Worm (Caenorhabditis elegans): Measurements from ENCODE around the gene T19D7.5.

Gene T19D7.5

ce11 chrX:621688-622087, 44.3 kb downstream of the T19D7.5 start:
- no peak for TF ChIP-seq unc-55 (GFP tag; optimal IDR thresholded peaks at IDR 0.05)

- TF ChIP-seq pros-1 (tag; optimal IDR thresholded peaks at IDR 0.05) = no peak
- TF ChIP-seq pha-4 (tag; optimal IDR thresholded peaks at IDR 0.05) = no peak
- no peak for TF ChIP-seq fkh-10 (GFP tag; optimal IDR thresholded peaks at IDR 0.05)
- TF ChIP-seq T23F11.4 (GFP tag; optimal IDR thresholded peaks at IDR 0.05) = no peak
- no peak for TF ChIP-seq hlh-8 (tag; optimal IDR thresholded peaks at IDR 0.05)
- TF ChIP-seq zip-5 (tag; optimal IDR thresholded peaks at IDR 0.05) = no peak
- TF ChIP-seq nhr-232 (tag; optimal IDR thresholded peaks at IDR 0.05) = no peak
- TF ChIP-seq F13H6.1 (tag; optimal IDR thresholded peaks at IDR 0.05) = no peak
- no peak for TF ChIP-seq dmd-4 (tag; optimal IDR thresholded peaks at IDR 0.05; ENCODE audit: borderline replicate concordance)
Measured at ce11 chrX:621190-621589, 44.8 kb downstream of the T19D7.5 start, which contains the start of gene unc-96. TSS of gene unc-96 (minus strand) at chrX:621290.

- no peak for TF ChIP-seq elt-2 (tag; optimal IDR thresholded peaks at IDR 0.05)
- no peak for TF ChIP-seq ama-1 (optimal IDR thresholded peaks at IDR 0.05)
- TF ChIP-seq gmeb-2 (tag; optimal IDR thresholded peaks at IDR 0.05) = no peak
- TF ChIP-seq ceh-24 (tag; optimal IDR thresholded peaks at IDR 0.05) = no peak
- TF ChIP-seq tbx-7 (tag; optimal IDR thresholded peaks at IDR 0.05) = no peak
- TF ChIP-seq ttx-3 (tag; optimal IDR thresholded peaks at IDR 0.05) = no peak
- TF ChIP-seq tbx-2 (tag; optimal IDR thresholded peaks at IDR 0.05) = no peak
- TF ChIP-seq nhr-11 (tag; optimal IDR thresholded peaks at IDR 0.05) = no peak
- no peak for TF ChIP-seq F13H6.1 (tag; optimal IDR thresholded peaks at IDR 0.05)
- no peak for TF ChIP-seq ceh-9 (tag; optimal IDR thresholded peaks at IDR 0.05)
- no peak for TF ChIP-seq dmd-4 (tag; optimal IDR thresholded peaks at IDR 0.05; ENCODE audit: borderline replicate concordance)
- no peak for TF ChIP-seq dve-1 (tag; optimal IDR thresholded peaks at IDR 0.05)
- TF ChIP-seq hlh-15 (tag; optimal IDR thresholded peaks at IDR 0.05) = no peak
- TF ChIP-seq hlh-30 (tag; optimal IDR thresholded peaks at IDR 0.05; ENCODE audit: insufficient read depth) = no peak
Measured at ce11 chrX:617730-618129, 48.3 kb downstream of the T19D7.5 start.

Data from whole organism, late embryonic.